Fruit fly (Drosophila melanogaster) whole organism: ENCODE data around the gene CG10086.

Experiments used
- CG8478 ChIP-seq: fragments of >200 bp; optimal IDR thresholded peaks from 2 replicates; lab custom pipeline; 2018; ENCODE audit warnings: inconsistent platforms
- Dll ChIP-seq: fragments of >200 bp; optimal IDR thresholded peaks from 2 replicates; lab custom pipeline; 2017
- pan ChIP-seq: fragments of >200 bp; optimal IDR thresholded peaks from 2 replicates; lab custom pipeline; 2017

dm6 chr3R:7793855-7794254 is 3.4 kb downstream of the CG10086 start, which contains the start of gene CG2641:
- TF ChIP-seq Dll (lab: Kevin White, UChicago) (peak; percentile 7), pan (lab: Kevin White, UChicago) (no peak), CG8478 (lab: Kevin White, UChicago) (no peak)
